Fruit fly (Drosophila melanogaster) whole organism: ENCODE measurements around the gene CG7168.

ENCODE experiments used
- CG8478 ChIP-seq: fragments of >200 bp; optimal IDR thresholded peaks from 2 replicates; lab custom pipeline; 2018; ENCODE audit warnings: inconsistent platforms
- Dll ChIP-seq: fragments of >200 bp; optimal IDR thresholded peaks from 2 replicates; lab custom pipeline; 2017
- pan ChIP-seq: fragments of >200 bp; optimal IDR thresholded peaks from 2 replicates; lab custom pipeline; 2017
- psq ChIP-seq: fragments of >200 bp; optimal IDR thresholded peaks from 2 replicates; lab custom pipeline; 2017

- TF ChIP-seq psq (lab: Kevin White, UChicago): no peak
- TF ChIP-seq Dll (lab: Kevin White, UChicago): no peak
- no peak for TF ChIP-seq pan (lab: Kevin White, UChicago)
- no peak for TF ChIP-seq CG8478 (lab: Kevin White, UChicago)
These were observed 17.9 kb upstream of the CG7168 start for dm6 chr3R:18243718-18244170.
